Worm (Caenorhabditis elegans) whole organism, late embryonic: ENCODE measurements around the gene zif-1.
A peak's percentile ranks its signal among the peaks of the same experiment; 100 is the strongest.

ENCODE experiments used
- C08G9.2 ChIP-seq: sonication (generic microtip); optimal IDR thresholded peaks from 2 replicates; lab custom pipeline; 2016; ENCODE audit warnings: mild to moderate bottlenecking, missing genetic modification characterization, moderate library complexity, missing compliant biosample characterization
- Y22D7AL.16 ChIP-seq: sonication (generic microtip); optimal IDR thresholded peaks from 2 replicates; lab custom pipeline; 2016; ENCODE audit warnings: missing genetic modification characterization, missing compliant biosample characterization
- ahr-1 ChIP-seq: sonication (generic microtip); optimal IDR thresholded peaks from 2 replicates; lab custom pipeline; 2016; ENCODE audit warnings: missing genetic modification characterization, missing compliant biosample characterization
- ama-1 ChIP-seq: fragments of 150-350 bp; optimal IDR thresholded peaks from 2 replicates; lab custom pipeline; 2014
- ceh-18 ChIP-seq: sonication (generic microtip); optimal IDR thresholded peaks from 2 replicates; lab custom pipeline; 2016; ENCODE audit warnings: missing genetic modification characterization, missing compliant biosample characterization
- ceh-22 ChIP-seq: sonication (generic microtip); optimal IDR thresholded peaks from 2 replicates; lab custom pipeline; 2017; ENCODE audit warnings: missing biosample characterization, missing genetic modification characterization
- ceh-24 ChIP-seq: sonication (generic microtip); optimal IDR thresholded peaks from 2 replicates; lab custom pipeline; 2016; ENCODE audit warnings: mild to moderate bottlenecking, missing genetic modification characterization, missing compliant biosample characterization
- ceh-30 ChIP-seq: fragments of 150-350 bp; optimal IDR thresholded peaks from 2 replicates; lab custom pipeline; 2014; ENCODE audit warnings: missing biosample characterization, missing genetic modification characterization
- ceh-31 ChIP-seq: sonication (generic microtip); optimal IDR thresholded peaks from 2 replicates; lab custom pipeline; 2016; ENCODE audit warnings: missing genetic modification characterization, missing compliant biosample characterization
- ceh-34 ChIP-seq: sonication (generic microtip); optimal IDR thresholded peaks from 2 replicates; lab custom pipeline; 2016; ENCODE audit warnings: mild to moderate bottlenecking, missing genetic modification characterization, missing compliant biosample characterization
- ceh-45 ChIP-seq: fragments of 200-800 bp; sonication (Bioruptor generic); IDR thresholded peaks from 2 replicates; pipeline ENCODE4 v1.3.6; 2022; ENCODE audit warnings: missing genetic modification reagents, missing genetic modification characterization, missing compliant biosample characterization
- ceh-9 ChIP-seq: sonication (generic microtip); optimal IDR thresholded peaks from 2 replicates; lab custom pipeline; 2016; ENCODE audit warnings: mild to moderate bottlenecking, missing genetic modification characterization, inconsistent platforms, missing compliant biosample characterization
- dve-1 ChIP-seq: sonication (generic microtip); optimal IDR thresholded peaks from 2 replicates; lab custom pipeline; 2017; ENCODE audit warnings: antibody characterized with exemption, mild to moderate bottlenecking, missing genetic modification characterization, missing compliant biosample characterization
- elt-2 ChIP-seq: sonication (generic microtip); optimal IDR thresholded peaks from 2 replicates; lab custom pipeline; 2016; ENCODE audit warnings: missing genetic modification reagents, missing genetic modification characterization, missing compliant biosample characterization
- ets-4 ChIP-seq: sonication (generic microtip); optimal IDR thresholded peaks from 2 replicates; lab custom pipeline; 2016; ENCODE audit warnings: missing genetic modification characterization, missing compliant biosample characterization
- eyg-1 ChIP-seq: sonication (generic microtip); optimal IDR thresholded peaks from 2 replicates; lab custom pipeline; 2016; ENCODE audit warnings: missing genotype, missing genetic modification characterization, missing compliant biosample characterization
- fax-1 ChIP-seq: sonication (generic microtip); optimal IDR thresholded peaks from 2 replicates; lab custom pipeline; 2016; ENCODE audit warnings: missing genotype, missing genetic modification characterization, missing compliant biosample characterization
- fkh-10 ChIP-seq: fragments of 150-350 bp; optimal IDR thresholded peaks from 2 replicates; lab custom pipeline; 2014; ENCODE audit warnings: missing biosample characterization, missing genetic modification reagents, missing genetic modification characterization
- fkh-6 ChIP-seq: sonication (generic microtip); optimal IDR thresholded peaks from 2 replicates; lab custom pipeline; 2016; ENCODE audit warnings: missing genetic modification characterization, missing compliant biosample characterization
- gmeb-2 ChIP-seq: sonication (generic microtip); optimal IDR thresholded peaks from 2 replicates; lab custom pipeline; 2016; ENCODE audit warnings: missing genetic modification characterization, inconsistent platforms, missing compliant biosample characterization
- hlh-13 ChIP-seq: fragments of 200-800 bp; sonication (Bioruptor generic); optimal IDR thresholded peaks from 2 replicates; lab custom pipeline; 2018; ENCODE audit warnings: mild to moderate bottlenecking, missing genetic modification characterization, missing compliant biosample characterization
- hlh-30 ChIP-seq: sonication (generic microtip); optimal IDR thresholded peaks from 2 replicates; lab custom pipeline; 2017; ENCODE audit warnings: antibody characterized with exemption, missing genetic modification characterization, missing compliant biosample characterization; ENCODE audit not compliant: insufficient read depth
- hlh-6 ChIP-seq: sonication (generic microtip); optimal IDR thresholded peaks from 2 replicates; lab custom pipeline; 2016; ENCODE audit warnings: missing genotype, missing genetic modification characterization, missing compliant biosample characterization
- lin-11 ChIP-seq: fragments of 200-800 bp; sonication (Bioruptor generic); optimal IDR thresholded peaks from 2 replicates; lab custom pipeline; 2018; ENCODE audit warnings: mild to moderate bottlenecking, missing genetic modification characterization, missing compliant biosample characterization
- nfya-1 ChIP-seq: sonication (generic microtip); optimal IDR thresholded peaks from 2 replicates; lab custom pipeline; 2017; ENCODE audit warnings: missing genetic modification characterization, mild to moderate bottlenecking, missing compliant biosample characterization, antibody characterized with exemption, moderate library complexity
- nhr-11 ChIP-seq: fragments of 150-350 bp; optimal IDR thresholded peaks from 2 replicates; lab custom pipeline; 2014; ENCODE audit warnings: missing biosample characterization, missing genetic modification characterization
- nhr-232 ChIP-seq: sonication (generic microtip); optimal IDR thresholded peaks from 2 replicates; lab custom pipeline; 2016; ENCODE audit warnings: missing genetic modification characterization, missing compliant biosample characterization
- odd-2 ChIP-seq: sonication (generic microtip); optimal IDR thresholded peaks from 2 replicates; lab custom pipeline; 2017; ENCODE audit warnings: antibody characterized with exemption, mild to moderate bottlenecking, missing genetic modification characterization, missing compliant biosample characterization
- pat-9 ChIP-seq: fragments of 200-800 bp; sonication (Bioruptor generic); optimal IDR thresholded peaks from 2 replicates; lab custom pipeline; 2018; ENCODE audit warnings: mild to moderate bottlenecking, missing genetic modification characterization, moderate library complexity, missing compliant biosample characterization
- pros-1 ChIP-seq: fragments of 150-350 bp; optimal IDR thresholded peaks from 2 replicates; lab custom pipeline; 2014; ENCODE audit warnings: missing biosample characterization, missing genetic modification reagents, missing genetic modification characterization
- rnt-1 ChIP-seq: sonication (generic microtip); optimal IDR thresholded peaks from 2 replicates; lab custom pipeline; 2016; ENCODE audit warnings: missing genetic modification characterization, missing compliant biosample characterization
- sox-4 ChIP-seq: sonication (generic microtip); optimal IDR thresholded peaks from 2 replicates; lab custom pipeline; 2017; ENCODE audit warnings: mild to moderate bottlenecking, missing genetic modification characterization, inconsistent platforms, missing compliant biosample characterization
- syd-9 ChIP-seq: sonication (generic microtip); optimal IDR thresholded peaks from 2 replicates; lab custom pipeline; 2016; ENCODE audit warnings: mild to moderate bottlenecking, missing genetic modification characterization, moderate library complexity, missing compliant biosample characterization
- tbx-2 ChIP-seq: sonication (generic microtip); optimal IDR thresholded peaks from 2 replicates; lab custom pipeline; 2016; ENCODE audit warnings: missing genetic modification characterization, missing compliant biosample characterization
- tbx-7 ChIP-seq: sonication (generic microtip); optimal IDR thresholded peaks from 2 replicates; lab custom pipeline; 2016; ENCODE audit warnings: missing genotype, missing genetic modification characterization, missing compliant biosample characterization
- ttx-3 ChIP-seq: sonication (generic microtip); optimal IDR thresholded peaks from 2 replicates; lab custom pipeline; 2016; ENCODE audit warnings: missing genetic modification reagents, missing genetic modification characterization, missing compliant biosample characterization
- unc-42 ChIP-seq: sonication (generic microtip); optimal IDR thresholded peaks from 2 replicates; lab custom pipeline; 2016; ENCODE audit warnings: missing genotype, missing genetic modification characterization, missing compliant biosample characterization
- unc-55 ChIP-seq: sonication (generic microtip); optimal IDR thresholded peaks from 2 replicates; lab custom pipeline; 2017; ENCODE audit warnings: missing biosample characterization, missing genetic modification reagents, missing genetic modification characterization
- unc-86 ChIP-seq: sonication (generic microtip); optimal IDR thresholded peaks from 2 replicates; lab custom pipeline; 2016; ENCODE audit warnings: missing genetic modification characterization, missing compliant biosample characterization
- zip-5 ChIP-seq: sonication (generic microtip); optimal IDR thresholded peaks from 2 replicates; lab custom pipeline; 2016; ENCODE audit warnings: missing genetic modification characterization, missing compliant biosample characterization

The zif-1 gene

ce11 chrIII:8984960-8985359 lies 17.6 kb upstream of the zif-1 start:
- TF ChIP-seq tbx-2 (tag; lab: Kevin White, UChicago) (peak; percentile 36), ceh-34 (tag; lab: Kevin White, UChicago) (peak; percentile 18), zip-5 (tag; lab: Kevin White, UChicago) (no peak), ttx-3 (tag; lab: Kevin White, UChicago) (no peak), syd-9 (tag; lab: Kevin White, UChicago) (peak; percentile 21), rnt-1 (tag; lab: Kevin White, UChicago) (peak; percentile 33), ceh-31 (tag; lab: Kevin White, UChicago) (peak; percentile 41), dve-1 (tag; lab: Kevin White, UChicago) (peak; percentile 15), unc-55 (peak; percentile 64), ceh-18 (tag; lab: Kevin White, UChicago) (peak; percentile 88), ceh-9 (tag; lab: Kevin White, UChicago) (no peak), nfya-1 (tag; lab: Kevin White, UChicago) (peak; percentile 44), unc-42 (tag; lab: Kevin White, UChicago) (peak; percentile 85)

ce11 chrIII:8985461-8985860 lies 17.1 kb upstream of the zif-1 start:
- TF ChIP-seq fax-1 (no peak), hlh-30 (tag; lab: Kevin White, UChicago) (no peak), gmeb-2 (tag; lab: Kevin White, UChicago) (no peak), nhr-232 (tag; lab: Kevin White, UChicago) (no peak), hlh-6 (tag; lab: Kevin White, UChicago) (no peak), fkh-6 (no peak), ama-1 (no peak), sox-4 (tag; lab: Kevin White, UChicago) (no peak), C08G9.2 (no peak), pros-1 (tag; lab: Kevin White, UChicago) (no peak), dve-1 (tag; lab: Kevin White, UChicago) (no peak), odd-2 (no peak), ceh-34 (tag; lab: Kevin White, UChicago) (no peak), tbx-2 (tag; lab: Kevin White, UChicago) (no peak)

- TF ChIP-seq ama-1: no peak
- no peak for TF ChIP-seq tbx-7
- no peak for TF ChIP-seq hlh-30 (tag; lab: Kevin White, UChicago)
- TF ChIP-seq ceh-24 (tag; lab: Kevin White, UChicago): no peak
- no peak for TF ChIP-seq ceh-18 (tag; lab: Kevin White, UChicago)
- no peak for TF ChIP-seq ceh-30 (tag; lab: Kevin White, UChicago)
- TF ChIP-seq C08G9.2: no peak
- TF ChIP-seq eyg-1 (tag; lab: Kevin White, UChicago): no peak
- TF ChIP-seq ceh-9 (tag; lab: Kevin White, UChicago): no peak
- no peak for TF ChIP-seq zip-5 (tag; lab: Kevin White, UChicago)
- TF ChIP-seq fkh-10 (GFP tag; lab: Kevin White, UChicago): no peak
- no peak for TF ChIP-seq ceh-45 (GFP tag; lab: Robert Waterston, UW)
- no peak for TF ChIP-seq nhr-11 (tag; lab: Kevin White, UChicago)
- no peak for TF ChIP-seq lin-11 (tag; lab: Kevin White, UChicago)
- no peak for TF ChIP-seq ceh-22 (tag; lab: Kevin White, UChicago)
These were observed 16.6 kb upstream of the zif-1 start for ce11 chrIII:8985965-8986364.

ce11 chrIII:8986872-8987271 lies 15.7 kb upstream of the zif-1 start:
- TF ChIP-seq ceh-34 (tag; lab: Kevin White, UChicago) (peak; percentile 25), elt-2 (peak; percentile 32), unc-86 (tag; lab: Kevin White, UChicago) (no peak), gmeb-2 (tag; lab: Kevin White, UChicago) (no peak), nhr-11 (tag; lab: Kevin White, UChicago) (no peak), hlh-13 (GFP tag; lab: Kevin White, UChicago) (no peak), ahr-1 (tag; lab: Kevin White, UChicago) (no peak), ets-4 (tag; lab: Kevin White, UChicago) (no peak), ceh-18 (tag; lab: Kevin White, UChicago) (no peak), fax-1 (no peak), dve-1 (tag; lab: Kevin White, UChicago) (no peak), ttx-3 (tag; lab: Kevin White, UChicago) (no peak), Y22D7AL.16 (tag; lab: Kevin White, UChicago) (no peak), pat-9 (tag; lab: Kevin White, UChicago) (no peak), ceh-30 (tag; lab: Kevin White, UChicago) (no peak)
- TF ChIP-seq, all 69 proteins: peak for 2
